Worm (Caenorhabditis elegans) whole organism, young adult: Measurements from ENCODE around the gene T05B9.1.

Source experiments
- B0336.3 ChIP-seq: fragments of 200-800 bp; sonication (Bioruptor generic); IDR thresholded peaks from 2 replicates; pipeline ENCODE4 v1.3.6; 2022; ENCODE audit warnings: missing genetic modification characterization, missing compliant biosample characterization
- T26A5.8 ChIP-seq: sonication (generic microtip); optimal IDR thresholded peaks from 2 replicates; lab custom pipeline; 2016; ENCODE audit warnings: missing genetic modification characterization, missing compliant biosample characterization
- ama-1 ChIP-seq, 3 experiments: fragments of 150-350 bp in 1 of 3; sonication (generic microtip) in 2 of 3; optimal IDR thresholded peaks; 2 replicates each; lab custom pipeline; 2014 to 2018; ENCODE audit warnings: missing biosample characterization in 2 of 3, missing genetic modification characterization in 2 of 3, missing genetic modification reagents in 2 of 3
- gei-17 ChIP-seq: fragments of 200-800 bp; sonication (Bioruptor generic); optimal IDR thresholded peaks from 2 replicates; lab custom pipeline; 2018; ENCODE audit warnings: mild to moderate bottlenecking, missing genetic modification characterization, missing compliant biosample characterization
- nfya-1 ChIP-seq: sonication (generic microtip); optimal IDR thresholded peaks from 2 replicates; lab custom pipeline; 2017; ENCODE audit warnings: antibody characterized with exemption, missing compliant biosample characterization, missing genetic modification characterization, borderline replicate concordance; ENCODE audit not compliant: insufficient read depth
- snpc-1.1 ChIP-seq: sonication (generic microtip); optimal IDR thresholded peaks from 2 replicates; lab custom pipeline; 2017; ENCODE audit warnings: missing genetic modification characterization, mild to moderate bottlenecking, missing compliant biosample characterization, antibody characterized with exemption, moderate library complexity, missing genotype, missing genetic modification reagents; ENCODE audit not compliant: insufficient read depth
- unc-130 ChIP-seq: sonication (generic microtip); optimal IDR thresholded peaks from 2 replicates; lab custom pipeline; 2016; ENCODE audit warnings: missing genetic modification reagents, missing genetic modification characterization, missing compliant biosample characterization
- unc-62 ChIP-seq: fragments of 150-350 bp; optimal IDR thresholded peaks from 2 replicates; lab custom pipeline; 2014; ENCODE audit warnings: missing biosample characterization, missing genetic modification reagents, missing genetic modification characterization
- ztf-3 ChIP-seq: fragments of 200-800 bp; sonication (Bioruptor generic); optimal IDR thresholded peaks from 2 replicates; lab custom pipeline; 2018; ENCODE audit warnings: mild to moderate bottlenecking, missing genetic modification characterization, missing compliant biosample characterization

ce11 chrII:11283013-11283412 lies 22.0 kb upstream of the T05B9.1 start:
- TF ChIP-seq snpc-1.1 (tag; lab: Kevin White, UChicago), result no peak
- TF ChIP-seq T26A5.8 (tag; lab: Kevin White, UChicago), result no peak
- no peak for TF ChIP-seq gei-17 (GFP tag; lab: Kevin White, UChicago)
- TF ChIP-seq nfya-1 (tag; lab: Kevin White, UChicago), result no peak
- no peak for TF ChIP-seq ama-1 (optimal IDR thresholded peaks at IDR 0.05; lab: Kevin White, UChicago)
- no peak for TF ChIP-seq ama-1 (GFP tag; optimal IDR thresholded peaks at IDR 0.05; lab: Kevin White, UChicago)
- TF ChIP-seq B0336.3 (GFP tag; lab: Robert Waterston, UW), result no peak
- no peak for TF ChIP-seq ztf-3 (GFP tag; lab: Kevin White, UChicago)
- TF ChIP-seq unc-130 (GFP tag; lab: Kevin White, UChicago), result no peak
- TF ChIP-seq unc-62 (GFP tag; lab: Kevin White, UChicago), result no peak
